Worm (Caenorhabditis elegans) whole organism, L4 larva: Measurements from ENCODE around the gene C55C3.73.
A peak's percentile ranks its signal among the peaks of the same experiment; 100 is the strongest.

Experiments used
- F26F4.8 ChIP-seq: fragments of 200-800 bp; sonication (Bioruptor generic); conservative IDR thresholded peaks from 2 replicates; pipeline ENCODE4 v1.3.6; 2022; ENCODE audit warnings: missing genetic modification characterization, missing compliant biosample characterization
- F44E2.7 ChIP-seq: fragments of 200-800 bp; sonication (Bioruptor generic); IDR thresholded peaks from 2 replicates; pipeline ENCODE4 v2.1.2; 2022; ENCODE audit warnings: missing genetic modification characterization, missing compliant biosample characterization
- attf-4 ChIP-seq: sonication (generic microtip); optimal IDR thresholded peaks from 3 replicates; lab custom pipeline; 2017; ENCODE audit warnings: missing biosample characterization, missing genetic modification characterization
- ceh-20 ChIP-seq: fragments of 200-800 bp; sonication (Bioruptor generic); IDR thresholded peaks from 2 replicates; pipeline ENCODE4 v1.3.6; 2022; ENCODE audit warnings: missing genetic modification reagents, missing genetic modification characterization, missing compliant biosample characterization
- ceh-82 ChIP-seq: sonication (generic microtip); optimal IDR thresholded peaks from 2 replicates; lab custom pipeline; 2017; ENCODE audit warnings: missing biosample characterization, missing genetic modification characterization
- cey-2 ChIP-seq: sonication (generic microtip); optimal IDR thresholded peaks from 3 replicates; lab custom pipeline; 2017; ENCODE audit warnings: missing genetic modification characterization, mild to moderate bottlenecking, missing compliant biosample characterization, antibody characterized with exemption, borderline replicate concordance; ENCODE audit not compliant: insufficient read depth
- ctbp-1 ChIP-seq: fragments of 200-800 bp; sonication (Bioruptor generic); IDR thresholded peaks from 2 replicates; pipeline ENCODE4 v1.3.6; 2022; ENCODE audit warnings: missing genetic modification reagents, missing genetic modification characterization, missing compliant biosample characterization
- daf-12 ChIP-seq: fragments of 150-350 bp; optimal IDR thresholded peaks from 2 replicates; lab custom pipeline; 2014; ENCODE audit warnings: missing biosample characterization, missing genetic modification reagents, missing genetic modification characterization
- daf-16 ChIP-seq, 3 experiments: sonication (generic microtip); optimal IDR thresholded peaks; 2 replicates each; lab custom pipeline; 2016 to 2017; ENCODE audit warnings: missing genetic modification characterization in 3 of 3, missing genetic modification reagents in 3 of 3, mild to moderate bottlenecking in 2 of 3, missing compliant biosample characterization in 2 of 3, missing biosample characterization in 1 of 3, moderate library complexity in 1 of 3
- daf-19 ChIP-seq: fragments of 200-800 bp; sonication (Bioruptor generic); conservative IDR thresholded peaks from 2 replicates; pipeline ENCODE4 v1.3.6; 2022; ENCODE audit warnings: missing genetic modification characterization, missing compliant biosample characterization
- daf-8 ChIP-seq: fragments of 200-800 bp; sonication (Bioruptor generic); IDR thresholded peaks from 2 replicates; pipeline ENCODE4 v1.3.6; 2022; ENCODE audit warnings: missing genetic modification characterization, missing compliant biosample characterization
- dmd-6 ChIP-seq: fragments of 200-800 bp; sonication (Bioruptor generic); IDR thresholded peaks from 2 replicates; pipeline ENCODE4 v1.3.6; 2022; ENCODE audit warnings: missing genetic modification reagents, missing genetic modification characterization, missing compliant biosample characterization
- dmd-8 ChIP-seq: fragments of 200-800 bp; sonication (Bioruptor generic); IDR thresholded peaks from 2 replicates; pipeline ENCODE4 v1.3.6; 2022; ENCODE audit warnings: missing genetic modification characterization, missing compliant biosample characterization
- dmd-9 ChIP-seq: fragments of 200-800 bp; sonication (Bioruptor generic); IDR thresholded peaks from 2 replicates; pipeline ENCODE4 v1.3.6; 2022; ENCODE audit warnings: missing genetic modification reagents, missing genetic modification characterization, missing compliant biosample characterization
- duxl-1 ChIP-seq: sonication (generic microtip); optimal IDR thresholded peaks from 2 replicates; lab custom pipeline; 2016; ENCODE audit warnings: mild to moderate bottlenecking, missing genetic modification characterization, moderate library complexity, missing compliant biosample characterization; ENCODE audit not compliant: poor library complexity
- dve-1 ChIP-seq: sonication (generic microtip); optimal IDR thresholded peaks from 2 replicates; lab custom pipeline; 2017; ENCODE audit warnings: antibody characterized with exemption, mild to moderate bottlenecking, missing genetic modification characterization, missing compliant biosample characterization; ENCODE audit not compliant: insufficient read depth
- fkh-10 ChIP-seq: fragments of 150-350 bp; optimal IDR thresholded peaks from 2 replicates; lab custom pipeline; 2014; ENCODE audit warnings: missing biosample characterization, missing genetic modification reagents, missing genetic modification characterization
- fos-1 ChIP-seq: fragments of 150-350 bp; optimal IDR thresholded peaks from 2 replicates; lab custom pipeline; 2014; ENCODE audit warnings: missing biosample characterization, missing genetic modification characterization
- hif-1 ChIP-seq, 2 experiments: sonication (generic microtip); optimal IDR thresholded peaks; 2 replicates each; lab custom pipeline; 2016 to 2017; ENCODE audit warnings: missing compliant biosample characterization in 2 of 2, missing genetic modification characterization in 2 of 2, missing genetic modification reagents in 2 of 2, missing genotype in 2 of 2, mild to moderate bottlenecking in 1 of 2
- hlh-11 ChIP-seq: fragments of 200-800 bp; sonication (Bioruptor generic); optimal IDR thresholded peaks from 2 replicates; lab custom pipeline; 2018; ENCODE audit warnings: mild to moderate bottlenecking, missing genetic modification characterization, missing compliant biosample characterization
- hlh-30 ChIP-seq: sonication (generic microtip); optimal IDR thresholded peaks from 2 replicates; lab custom pipeline; 2017; ENCODE audit warnings: antibody characterized with exemption, mild to moderate bottlenecking, missing genetic modification characterization, missing compliant biosample characterization; ENCODE audit not compliant: insufficient read depth
- hmg-1.1 ChIP-seq: fragments of 200-800 bp; sonication (Bioruptor generic); IDR thresholded peaks from 2 replicates; pipeline ENCODE4 v1.3.6; 2022; ENCODE audit warnings: missing genetic modification reagents, missing genetic modification characterization, missing compliant biosample characterization
- lim-7 ChIP-seq: fragments of 200-800 bp; sonication (Bioruptor generic); IDR thresholded peaks from 2 replicates; pipeline ENCODE4 v1.3.6; 2022; ENCODE audit warnings: missing genetic modification characterization, missing compliant biosample characterization
- lsy-2 ChIP-seq, 2 experiments: fragments of 150-350 bp in 1 of 2; sonication (generic microtip) in 1 of 2; optimal IDR thresholded peaks; 2 replicates each; lab custom pipeline; 2014 to 2017; ENCODE audit warnings: missing biosample characterization in 2 of 2, missing genetic modification characterization in 2 of 2
- madf-5 ChIP-seq, 2 experiments: fragments of 200-800 bp; sonication (Bioruptor generic); IDR thresholded peaks; 2 replicates each; pipeline ENCODE4 v1.3.6; 2022; ENCODE audit warnings: missing compliant biosample characterization in 2 of 2, missing genetic modification characterization in 2 of 2
- mdl-1 ChIP-seq, 2 experiments: fragments of 150-350 bp in 1 of 2; sonication (generic microtip) in 1 of 2; optimal IDR thresholded peaks; 2 replicates each; lab custom pipeline; 2014 to 2017; ENCODE audit warnings: missing biosample characterization in 2 of 2, missing genetic modification characterization in 2 of 2
- mdt-29 ChIP-seq: fragments of 200-800 bp; sonication (Bioruptor generic); IDR thresholded peaks from 2 replicates; pipeline ENCODE4 v1.3.6; 2022; ENCODE audit warnings: missing genetic modification reagents, missing genetic modification characterization, missing compliant biosample characterization
- mep-1 ChIP-seq: fragments of 150-350 bp; sonication (generic microtip); optimal IDR thresholded peaks from 3 replicates; lab custom pipeline; 2014; ENCODE audit warnings: missing biosample characterization, missing genetic modification characterization
- mxl-3 ChIP-seq: fragments of 200-800 bp; sonication (Bioruptor generic); optimal IDR thresholded peaks from 2 replicates; lab custom pipeline; 2018; ENCODE audit warnings: mild to moderate bottlenecking, missing genetic modification characterization, missing compliant biosample characterization
- nhr-11 ChIP-seq: fragments of 150-350 bp; optimal IDR thresholded peaks from 2 replicates; lab custom pipeline; 2014; ENCODE audit warnings: missing biosample characterization, missing genetic modification characterization
- nhr-237 ChIP-seq: sonication (generic microtip); optimal IDR thresholded peaks from 2 replicates; lab custom pipeline; 2017; ENCODE audit warnings: missing biosample characterization, missing genetic modification characterization
- nhr-28 ChIP-seq: fragments of 150-350 bp; optimal IDR thresholded peaks from 2 replicates; lab custom pipeline; 2014; ENCODE audit warnings: missing biosample characterization, missing genetic modification characterization
- nhr-42 ChIP-seq: fragments of 200-800 bp; sonication (Bioruptor generic); IDR thresholded peaks from 2 replicates; pipeline ENCODE4 v1.3.6; 2022; ENCODE audit warnings: missing genetic modification characterization, missing compliant biosample characterization
- nhr-48 ChIP-seq: sonication (generic microtip); optimal IDR thresholded peaks from 2 replicates; lab custom pipeline; 2016; ENCODE audit warnings: mild to moderate bottlenecking, missing genetic modification characterization, missing compliant biosample characterization
- nhr-6 ChIP-seq: fragments of 150-350 bp; optimal IDR thresholded peaks from 2 replicates; lab custom pipeline; 2014; ENCODE audit warnings: missing biosample characterization, missing genetic modification characterization
- nhr-77 ChIP-seq: fragments of 150-350 bp; optimal IDR thresholded peaks from 2 replicates; lab custom pipeline; 2014; ENCODE audit warnings: missing biosample characterization, missing genetic modification characterization
- pha-4 ChIP-seq, 2 experiments: fragments of 150-350 bp in 1 of 2; fragments of 200-800 bp in 1 of 2; sonication (Bioruptor generic) in 1 of 2; IDR thresholded peaks in 1 of 2; optimal IDR thresholded peaks in 1 of 2; 2 replicates each; pipeline versions ENCODE4 v1.3.6 to Lab custom; 2014 to 2022; ENCODE audit warnings: missing genetic modification characterization in 2 of 2, missing genetic modification reagents in 2 of 2, missing biosample characterization in 1 of 2, missing compliant biosample characterization in 1 of 2
- rbr-2 ChIP-seq: sonication (generic microtip); optimal IDR thresholded peaks from 2 replicates; lab custom pipeline; 2016; ENCODE audit warnings: missing genotype, missing genetic modification characterization, missing compliant biosample characterization
- sdz-12 ChIP-seq: fragments of 200-800 bp; sonication (Bioruptor generic); optimal IDR thresholded peaks from 2 replicates; lab custom pipeline; 2018; ENCODE audit warnings: mild to moderate bottlenecking, missing genetic modification characterization, missing compliant biosample characterization
- skn-1 ChIP-seq: fragments of 150-350 bp; optimal IDR thresholded peaks from 2 replicates; lab custom pipeline; 2014; ENCODE audit warnings: missing biosample characterization, missing genetic modification characterization
- snpc-1.2 ChIP-seq: fragments of 200-800 bp; sonication (Bioruptor generic); IDR thresholded peaks from 2 replicates; pipeline ENCODE4 v1.3.6; 2022; ENCODE audit warnings: missing genetic modification reagents, missing genetic modification characterization, missing compliant biosample characterization
- spr-3 ChIP-seq: fragments of 200-800 bp; sonication (Bioruptor generic); optimal IDR thresholded peaks from 2 replicates; lab custom pipeline; 2018; ENCODE audit warnings: mild to moderate bottlenecking, missing genetic modification characterization, missing compliant biosample characterization
- tag-97 ChIP-seq: fragments of 200-800 bp; sonication (Bioruptor generic); IDR thresholded peaks from 2 replicates; pipeline ENCODE4 v1.3.6; 2022; ENCODE audit warnings: missing genetic modification characterization, missing compliant biosample characterization
- vab-7 ChIP-seq: fragments of 200-800 bp; sonication (Bioruptor generic); IDR thresholded peaks from 2 replicates; pipeline ENCODE4 v1.3.6; 2022; ENCODE audit warnings: missing genetic modification reagents, missing genetic modification characterization, missing compliant biosample characterization
- zfp-2 ChIP-seq: sonication (generic microtip); optimal IDR thresholded peaks from 2 replicates; lab custom pipeline; 2016; ENCODE audit warnings: mild to moderate bottlenecking, missing genetic modification characterization, missing compliant biosample characterization
- ztf-7 ChIP-seq: fragments of 150-350 bp; optimal IDR thresholded peaks from 2 replicates; lab custom pipeline; 2014; ENCODE audit warnings: missing biosample characterization, missing genetic modification characterization

C55C3.73 gene

DNA sequence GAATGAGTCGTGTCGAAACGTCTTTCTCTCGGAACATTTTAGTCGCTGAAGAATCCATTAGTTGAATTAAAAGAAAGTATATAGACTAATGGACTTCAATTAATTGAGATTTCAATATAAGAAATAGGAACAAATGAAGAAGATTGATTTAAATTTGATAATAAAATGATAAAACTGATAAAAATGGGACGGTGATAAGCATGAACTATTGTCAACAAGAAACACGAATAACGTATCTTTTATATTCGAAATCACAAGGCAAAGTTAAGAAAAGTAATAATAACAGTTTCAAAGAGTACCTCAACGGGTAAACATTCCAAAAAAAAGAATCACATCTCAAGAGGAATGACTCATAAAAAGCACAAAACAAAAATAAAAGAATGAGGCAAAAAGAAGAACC is 33.8 kb downstream of the C55C3.73 start, which contains the start of gene T19E7.6:
T19E7.6 (minus strand) TSS at position 45 of the 400 bp plus-strand sequence.
- no peak for TF ChIP-seq daf-19
- no peak for TF ChIP-seq daf-16 (GFP tag; optimal IDR thresholded peaks at IDR 0.05; lab: Kevin White, UChicago)
- TF ChIP-seq daf-16 (tag; optimal IDR thresholded peaks at IDR 0.05; lab: Kevin White, UChicago), result peak; percentile 89
- TF ChIP-seq dve-1 (tag; lab: Kevin White, UChicago), result peak; percentile 40
- TF ChIP-seq, all 104 proteins: peak for 2

DNA sequence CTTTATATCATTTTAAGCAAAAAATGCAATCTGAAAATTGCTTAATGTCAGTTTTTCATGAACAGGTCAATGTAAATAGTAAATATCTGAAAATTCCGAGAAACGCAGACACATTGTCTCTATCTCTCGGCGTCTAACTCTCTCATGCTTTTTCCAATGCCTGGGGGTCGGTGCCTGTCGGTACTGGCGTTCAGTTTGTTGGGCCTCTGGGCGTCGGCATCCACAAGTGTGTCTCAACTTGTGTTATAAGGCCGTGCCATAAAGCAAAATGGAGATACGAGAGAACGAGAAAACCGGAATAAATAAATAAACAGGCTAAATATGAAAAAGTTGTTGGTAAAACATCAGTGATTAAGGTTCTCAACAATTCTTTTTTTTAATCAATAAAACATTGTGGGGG is 36.1 kb downstream of the C55C3.73 start:
- TF ChIP-seq fos-1 (tag; lab: Kevin White, UChicago), result no peak
- TF ChIP-seq mdl-1 (tag; optimal IDR thresholded peaks at IDR 0.05; lab: Kevin White, UChicago), result peak in 1 of 2 experiments; percentile 57
- TF ChIP-seq hif-1 (tag; optimal IDR thresholded peaks at IDR 0.05; lab: Kevin White, UChicago), result peak in 1 of 2 experiments; percentile 23
- no peak for TF ChIP-seq mdt-29 (GFP tag; lab: Robert Waterston, UW)
- peak; percentile 15 for TF ChIP-seq duxl-1 (tag; lab: Kevin White, UChicago)
- peak in 1 of 2 experiments; percentile 62 for TF ChIP-seq lsy-2 (tag; optimal IDR thresholded peaks at IDR 0.05; lab: Kevin White, UChicago)
- no peak for TF ChIP-seq dmd-8 (GFP tag; lab: Robert Waterston, UW)
- peak; percentile 64 for TF ChIP-seq nhr-6 (tag; lab: Kevin White, UChicago)
- 0 out of 2 replicates have a peak, but pooled peaks have one; percentile 16 for TF ChIP-seq vab-7 (GFP tag; lab: Robert Waterston, UW)
- TF ChIP-seq spr-3 (GFP tag; lab: Kevin White, UChicago), result no peak
- peak; percentile 50 for TF ChIP-seq nhr-28 (tag; lab: Kevin White, UChicago)
- TF ChIP-seq fkh-10, result no peak
- TF ChIP-seq mxl-3 (GFP tag; lab: Kevin White, UChicago), result peak; percentile 16
- TF ChIP-seq madf-5 (GFP tag; IDR thresholded peaks at IDR 0.05; lab: Robert Waterston, UW), result 0 out of 4 replicates have a peak, but pooled peaks of 1 of the 2 experiments have one; percentile 16
- no peak for TF ChIP-seq zfp-2
- peak; percentile 43 for TF ChIP-seq nhr-11
- TF ChIP-seq nhr-237 (tag; lab: Kevin White, UChicago), result no peak
- no peak for TF ChIP-seq tag-97 (GFP tag; lab: Robert Waterston, UW)
- no peak for TF ChIP-seq nhr-48
- TF ChIP-seq ctbp-1 (GFP tag; lab: Robert Waterston, UW), result 0 out of 2 replicates have a peak, but pooled peaks have one; percentile 19
- TF ChIP-seq lim-7 (GFP tag; lab: Robert Waterston, UW), result no peak
- peak; percentile 71 for TF ChIP-seq dve-1 (tag; lab: Kevin White, UChicago)
- no peak for TF ChIP-seq nhr-42 (GFP tag; lab: Robert Waterston, UW)
- TF ChIP-seq F44E2.7 (GFP tag; lab: Robert Waterston, UW), result no peak
- TF ChIP-seq attf-4 (tag; lab: Kevin White, UChicago), result no peak
- TF ChIP-seq hmg-1.1 (GFP tag; lab: Robert Waterston, UW), result peak; percentile 40; the same call in 1 of the 2 replicates
- TF ChIP-seq rbr-2 (tag; lab: Kevin White, UChicago), result peak; percentile 5
- peak; percentile 42 for TF ChIP-seq ztf-7 (tag; lab: Kevin White, UChicago)
- TF ChIP-seq F26F4.8 (GFP tag; lab: Robert Waterston, UW), result no peak
- no peak for TF ChIP-seq snpc-1.2 (GFP tag; lab: Robert Waterston, UW)
- TF ChIP-seq hlh-30, result peak; percentile 45
- TF ChIP-seq daf-12, result no peak
- TF ChIP-seq daf-8 (GFP tag; lab: Robert Waterston, UW), result no peak
- 0 out of 2 replicates have a peak, but pooled peaks have one; percentile 17 for TF ChIP-seq ceh-20 (GFP tag; lab: Robert Waterston, UW)
- no peak for TF ChIP-seq ceh-82 (tag; lab: Kevin White, UChicago)
- no peak for TF ChIP-seq pha-4 (GFP tag; IDR thresholded peaks at IDR 0.05; lab: Robert Waterston, UW)
- no peak for TF ChIP-seq pha-4 (tag; optimal IDR thresholded peaks at IDR 0.05; lab: Kevin White, UChicago)
- TF ChIP-seq dmd-6, result 0 out of 2 replicates have a peak, but pooled peaks have one; percentile 18
- TF ChIP-seq sdz-12 (GFP tag; lab: Kevin White, UChicago), result no peak
- TF ChIP-seq daf-16 (GFP tag; optimal IDR thresholded peaks at IDR 0.05; lab: Kevin White, UChicago), result peak in 1 of 2 experiments; percentile 86
- peak; percentile 88 for TF ChIP-seq daf-16 (tag; optimal IDR thresholded peaks at IDR 0.05; lab: Kevin White, UChicago)
- 0 out of 2 replicates have a peak, but pooled peaks have one; percentile 5 for TF ChIP-seq dmd-9 (GFP tag; lab: Robert Waterston, UW)
- peak; percentile 16 for TF ChIP-seq nhr-77 (tag; lab: Kevin White, UChicago)
- TF ChIP-seq skn-1 (tag; lab: Kevin White, UChicago), result no peak
- peak; percentile 57 for TF ChIP-seq mep-1 (tag; lab: Kevin White, UChicago)
- TF ChIP-seq cey-2 (tag; lab: Kevin White, UChicago), result no peak
- TF ChIP-seq hlh-11 (tag; lab: Kevin White, UChicago), result peak; percentile 76
